Fruit fly (Drosophila melanogaster) whole organism, embryonic: Measurements from ENCODE around the gene CG13484.

Experiments
- Aef1 ChIP-seq: fragments of 200-800 bp; sonication (Bioruptor generic); IDR thresholded peaks from 3 replicates; pipeline ENCODE4 v1.3.6; 2022; ENCODE audit warnings: missing biosample characterization, missing genetic modification characterization
- Blimp-1 ChIP-seq: fragments of 200-800 bp; sonication (Bioruptor generic); optimal IDR thresholded peaks from 3 replicates; lab custom pipeline; 2018; ENCODE audit warnings: missing biosample characterization, missing genetic modification characterization, mild to moderate bottlenecking, moderate library complexity, missing genetic modification reagents
- CG11696 ChIP-seq: fragments of 200-800 bp; sonication (Bioruptor generic); IDR thresholded peaks from 2 replicates; pipeline ENCODE4 v1.3.6; 2022; ENCODE audit warnings: missing biosample characterization, missing genetic modification characterization
- CG18262 ChIP-seq: fragments of 200-800 bp; optimal IDR thresholded peaks from 3 replicates; lab custom pipeline; 2019; ENCODE audit warnings: missing biosample characterization, mild to moderate bottlenecking, missing genetic modification characterization, moderate library complexity
- CG2120 ChIP-seq: fragments of 200-800 bp; sonication (Bioruptor generic); optimal IDR thresholded peaks from 3 replicates; lab custom pipeline; 2016; ENCODE audit warnings: missing biosample characterization, missing genetic modification characterization
- CG2678 ChIP-seq: fragments of 200-800 bp; sonication (Bioruptor generic); optimal IDR thresholded peaks from 3 replicates; lab custom pipeline; 2019; ENCODE audit warnings: missing biosample characterization, mild to moderate bottlenecking, missing genetic modification characterization, moderate library complexity
- CG31224 ChIP-seq: fragments of 200-800 bp; sonication (Bioruptor generic); IDR thresholded peaks from 2 replicates; pipeline ENCODE4 v1.3.6; 2022; ENCODE audit warnings: missing biosample characterization, missing genetic modification characterization
- CG31441 ChIP-seq: fragments of 200-800 bp; sonication (Bioruptor generic); IDR thresholded peaks from 2 replicates; pipeline ENCODE4 v1.3.6; 2022; ENCODE audit warnings: missing biosample characterization, missing genetic modification characterization
- CG8290 ChIP-seq, 3 experiments: fragments of 200-800 bp; sonication (Bioruptor generic); optimal IDR thresholded peaks; 2 replicates each; lab custom pipeline; 2016 to 2019; ENCODE audit warnings: missing biosample characterization in 3 of 3, missing genetic modification characterization in 3 of 3, mild to moderate bottlenecking in 2 of 3, moderate library complexity in 1 of 3
- CG8924 ChIP-seq: fragments of 200-800 bp; optimal IDR thresholded peaks from 3 replicates; lab custom pipeline; 2019; ENCODE audit warnings: missing biosample characterization, mild to moderate bottlenecking, missing genetic modification characterization, moderate library complexity
- CHES-1-like ChIP-seq: fragments of 200-800 bp; sonication (Bioruptor generic); optimal IDR thresholded peaks from 2 replicates; lab custom pipeline; 2016; ENCODE audit warnings: missing biosample characterization, missing genetic modification characterization
- D19A ChIP-seq: fragments of 200-800 bp; optimal IDR thresholded peaks from 3 replicates; lab custom pipeline; 2019; ENCODE audit warnings: missing biosample characterization, mild to moderate bottlenecking, missing genetic modification characterization, moderate library complexity
- Dip2 ChIP-seq: fragments of 200-800 bp; sonication (Bioruptor generic); IDR thresholded peaks from 2 replicates; pipeline ENCODE4 v1.3.6; 2022; ENCODE audit warnings: missing biosample characterization, missing genetic modification characterization
- Dip3 ChIP-seq: fragments of 200-800 bp; sonication (Bioruptor generic); optimal IDR thresholded peaks from 3 replicates; lab custom pipeline; 2016; ENCODE audit warnings: missing biosample characterization, missing genetic modification characterization
- Dp ChIP-seq: fragments of 200-800 bp; sonication (Bioruptor generic); optimal IDR thresholded peaks from 2 replicates; lab custom pipeline; 2018; ENCODE audit warnings: missing biosample characterization, mild to moderate bottlenecking, missing genetic modification characterization, moderate library complexity
- Elba2 ChIP-seq: fragments of 200-800 bp; sonication (Bioruptor generic); optimal IDR thresholded peaks from 3 replicates; lab custom pipeline; 2016; ENCODE audit warnings: missing biosample characterization, missing genetic modification characterization
- Med ChIP-seq: fragments of 200-800 bp; sonication (Bioruptor generic); peaks from one replicate; lab custom pipeline; 2016; ENCODE audit warnings: missing biosample characterization, missing genetic modification characterization, mild to moderate bottlenecking, inconsistent platforms, moderate library complexity
- Rfx ChIP-seq: fragments of 200-800 bp; sonication (Bioruptor generic); IDR thresholded peaks from 2 replicates; pipeline ENCODE4 v1.3.6; 2022; ENCODE audit warnings: missing biosample characterization, missing genetic modification characterization
- Sox102F ChIP-seq: fragments of 200-800 bp; sonication (Bioruptor generic); optimal IDR thresholded peaks from 2 replicates; lab custom pipeline; 2018; ENCODE audit warnings: missing biosample characterization, mild to moderate bottlenecking, missing genetic modification characterization, moderate library complexity
- Tbp ChIP-seq: fragments of >200 bp; optimal IDR thresholded peaks from 2 replicates; lab custom pipeline; 2018; ENCODE audit warnings: missing biosample characterization, missing genetic modification characterization
- Xrp1 ChIP-seq: fragments of 200-800 bp; sonication (Bioruptor generic); IDR thresholded peaks from 2 replicates; pipeline ENCODE4 v1.3.6; 2022; ENCODE audit warnings: missing biosample characterization, missing genetic modification characterization
- chinmo ChIP-seq: fragments of 200-800 bp; sonication (Bioruptor generic); IDR thresholded peaks from 4 replicates; pipeline ENCODE4 v1.3.6; 2022; ENCODE audit warnings: missing biosample characterization, missing genetic modification characterization; ENCODE audit not compliant: partially characterized antibody
- dpn ChIP-seq, 2 experiments: fragments of 200-800 bp; sonication (Bioruptor generic); optimal IDR thresholded peaks; 3 replicates each; lab custom pipeline; 2016; ENCODE audit warnings: missing biosample characterization in 2 of 2, missing genetic modification characterization in 2 of 2
- dysf ChIP-seq: fragments of 200-800 bp; sonication (Bioruptor generic); IDR thresholded peaks from 3 replicates; pipeline ENCODE4 v1.3.6; 2022; ENCODE audit warnings: missing biosample characterization, missing genetic modification characterization
- en ChIP-seq: fragments of 200-800 bp; sonication (Bioruptor generic); optimal IDR thresholded peaks from 2 replicates; lab custom pipeline; 2016; ENCODE audit warnings: missing biosample characterization, missing genetic modification characterization
- gt ChIP-seq: fragments of 200-800 bp; sonication (Bioruptor generic); IDR thresholded peaks from 2 replicates; pipeline ENCODE4 v1.3.6; 2022; ENCODE audit warnings: missing biosample characterization, missing genetic modification characterization
- lab ChIP-seq: fragments of 200-800 bp; sonication (Bioruptor generic); optimal IDR thresholded peaks from 3 replicates; lab custom pipeline; 2017; ENCODE audit warnings: missing biosample characterization, missing genetic modification characterization, mild to moderate bottlenecking, moderate library complexity, missing genetic modification reagents
- nau ChIP-seq: fragments of 200-800 bp; sonication (Bioruptor generic); optimal IDR thresholded peaks from 3 replicates; lab custom pipeline; 2017; ENCODE audit warnings: missing biosample characterization, mild to moderate bottlenecking, missing genetic modification characterization, missing genetic modification reagents
- nom ChIP-seq: fragments of 200-800 bp; sonication (Bioruptor generic); optimal IDR thresholded peaks from 2 replicates; lab custom pipeline; 2017; ENCODE audit warnings: missing biosample characterization, missing genetic modification characterization, mild to moderate bottlenecking, moderate library complexity, missing genetic modification reagents
- oc ChIP-seq: fragments of 200-800 bp; sonication (Bioruptor generic); optimal IDR thresholded peaks from 2 replicates; lab custom pipeline; 2018; ENCODE audit warnings: missing biosample characterization, mild to moderate bottlenecking, missing genetic modification characterization, moderate library complexity
- onecut ChIP-seq: fragments of 200-800 bp; sonication (Bioruptor generic); IDR thresholded peaks from 2 replicates; pipeline ENCODE4 v1.3.6; 2022; ENCODE audit warnings: missing biosample characterization, missing genetic modification characterization
- pho ChIP-seq: fragments of 200-800 bp; sonication (Bioruptor generic); optimal IDR thresholded peaks from 2 replicates; lab custom pipeline; 2016; ENCODE audit warnings: missing biosample characterization, missing genetic modification characterization
- pnt ChIP-seq: fragments of 200-800 bp; sonication (Bioruptor generic); optimal IDR thresholded peaks from 3 replicates; lab custom pipeline; 2016; ENCODE audit warnings: missing biosample characterization, missing genetic modification characterization
- repo ChIP-seq: fragments of 200-800 bp; sonication (Bioruptor generic); optimal IDR thresholded peaks from 2 replicates; lab custom pipeline; 2016; ENCODE audit warnings: missing biosample characterization, missing genetic modification characterization
- rib ChIP-seq: fragments of 200-800 bp; sonication (Bioruptor generic); IDR thresholded peaks from 2 replicates; pipeline ENCODE4 v1.3.6; 2022; ENCODE audit warnings: missing biosample characterization, missing genetic modification characterization
- ro ChIP-seq: fragments of 200-800 bp; sonication (Bioruptor generic); IDR thresholded peaks from 2 replicates; pipeline ENCODE4 v1.3.6; 2022; ENCODE audit warnings: missing biosample characterization, missing genetic modification characterization
- sd ChIP-seq: fragments of 200-800 bp; sonication (Bioruptor generic); optimal IDR thresholded peaks from 3 replicates; lab custom pipeline; 2018; ENCODE audit warnings: missing biosample characterization, mild to moderate bottlenecking, missing genetic modification characterization, moderate library complexity
- sens ChIP-seq: fragments of 200-800 bp; sonication (Bioruptor generic); peaks from one replicate; lab custom pipeline; 2016; ENCODE audit warnings: missing biosample characterization, missing genetic modification characterization
- slbo ChIP-seq: fragments of 200-800 bp; sonication (Bioruptor generic); IDR thresholded peaks from 2 replicates; pipeline ENCODE4 v1.3.6; 2022; ENCODE audit warnings: missing biosample characterization, missing genetic modification characterization
- sna ChIP-seq: fragments of 200-800 bp; sonication (Bioruptor generic); IDR thresholded peaks from 2 replicates; pipeline ENCODE4 v1.3.6; 2022; ENCODE audit warnings: missing biosample characterization, missing genetic modification characterization; ENCODE audit not compliant: partially characterized antibody
- trem ChIP-seq: fragments of 200-800 bp; optimal IDR thresholded peaks from 3 replicates; lab custom pipeline; 2019; ENCODE audit warnings: missing biosample characterization, mild to moderate bottlenecking, missing genetic modification characterization, moderate library complexity
- vnd ChIP-seq: fragments of 200-800 bp; sonication (Bioruptor generic); IDR thresholded peaks from 3 replicates; pipeline ENCODE4 v1.3.6; 2022; ENCODE audit warnings: missing biosample characterization, missing genetic modification characterization; ENCODE audit not compliant: partially characterized antibody
- vvl ChIP-seq: fragments of 200-800 bp; sonication (Bioruptor generic); IDR thresholded peaks from 2 replicates; pipeline ENCODE4 v1.3.6; 2022; ENCODE audit warnings: missing biosample characterization, missing genetic modification characterization

The CG13484 gene

DNA sequence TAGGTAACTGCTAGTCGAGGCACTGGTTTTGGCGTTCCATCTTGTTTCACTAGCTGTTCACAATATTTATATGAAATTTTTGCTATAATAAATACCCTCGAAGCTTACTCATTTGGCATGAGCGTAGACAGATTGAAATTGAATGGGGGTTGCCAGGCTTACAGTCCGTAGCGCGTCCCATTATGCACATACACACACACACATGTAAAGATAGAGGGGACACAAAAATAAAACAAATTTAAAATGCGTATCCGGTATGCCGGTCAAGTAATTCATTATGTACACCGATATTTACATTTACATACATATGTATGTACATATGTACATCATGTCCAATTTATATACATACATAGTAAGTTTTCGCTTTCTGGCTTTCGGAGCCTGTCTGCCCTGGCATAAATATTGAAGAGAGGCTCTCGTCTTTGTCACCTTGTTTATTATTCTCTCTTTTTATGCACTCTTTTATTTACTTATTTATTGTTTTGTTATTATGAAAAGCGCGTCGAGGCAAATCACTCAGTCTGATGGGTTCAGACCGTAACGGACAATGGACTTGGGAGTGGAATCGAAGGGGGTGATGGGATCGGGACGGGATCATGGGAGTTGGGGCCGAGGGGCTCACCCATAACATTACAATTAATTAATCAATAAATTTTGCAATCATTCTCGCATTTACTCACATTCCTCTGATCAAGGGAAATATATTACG lies 6.5 kb upstream of the CG13484 start:
- peak; percentile 1 for TF ChIP-seq Dip3 (GFP tag; lab: Kevin White, UChicago)
- TF ChIP-seq pnt (GFP tag; lab: Kevin White, UChicago), result no peak
- no peak for TF ChIP-seq pho
- peak; percentile 16 for TF ChIP-seq CG2120
- peak; percentile 75 for TF ChIP-seq Med (GFP tag; lab: Kevin White, UChicago)
- no peak for TF ChIP-seq trem (tag; lab: Kevin White, UChicago)
- no peak for TF ChIP-seq CG31441 (GFP tag; lab: Robert Waterston, UW)
- TF ChIP-seq ro (GFP tag; lab: Robert Waterston, UW), result no peak
- TF ChIP-seq CG11696 (GFP tag; lab: Robert Waterston, UW), result no peak
- TF ChIP-seq onecut (GFP tag; lab: Robert Waterston, UW), result no peak
- TF ChIP-seq CHES-1-like (GFP tag; lab: Kevin White, UChicago), result no peak
- 0 out of 4 replicates have a peak, but pooled peaks have one; percentile 18 for TF ChIP-seq chinmo (GFP tag; lab: Robert Waterston, UW)
- TF ChIP-seq Xrp1 (GFP tag; lab: Robert Waterston, UW), result 0 out of 2 replicates have a peak, but pooled peaks have one; percentile 8
- no peak for TF ChIP-seq nau (GFP tag; lab: Kevin White, UChicago)
- TF ChIP-seq CG2678 (tag; lab: Kevin White, UChicago), result peak; percentile 6
- no peak for TF ChIP-seq vnd (GFP tag; lab: Robert Waterston, UW)
- no peak for TF ChIP-seq CG8924 (tag; lab: Kevin White, UChicago)
- no peak for TF ChIP-seq Aef1 (GFP tag; lab: Robert Waterston, UW)
- TF ChIP-seq rib (GFP tag; lab: Robert Waterston, UW), result no peak
- peak; percentile 80 for TF ChIP-seq nom (GFP tag; lab: Kevin White, UChicago)
- no peak for TF ChIP-seq dpn (GFP tag; optimal IDR thresholded peaks at IDR 0.05; lab: Kevin White, UChicago)
- no peak for TF ChIP-seq D19A (tag; lab: Kevin White, UChicago)
- TF ChIP-seq Elba2 (GFP tag; lab: Kevin White, UChicago), result no peak
- peak; percentile 16 for TF ChIP-seq Blimp-1
- no peak for TF ChIP-seq gt (GFP tag; lab: Robert Waterston, UW)
- no peak for TF ChIP-seq en (GFP tag; lab: Kevin White, UChicago)
- no peak for TF ChIP-seq CG8290 (GFP tag; optimal IDR thresholded peaks at IDR 0.05; lab: Kevin White, UChicago)
- peak in 1 of 2 experiments; percentile 7 for TF ChIP-seq CG8290 (tag; optimal IDR thresholded peaks at IDR 0.05; lab: Kevin White, UChicago)
- no peak for TF ChIP-seq Dip2
- TF ChIP-seq lab (GFP tag; lab: Kevin White, UChicago), result peak; percentile 10
- no peak for TF ChIP-seq dysf (GFP tag; lab: Robert Waterston, UW)
- no peak for TF ChIP-seq CG31224
- no peak for TF ChIP-seq CG18262 (tag; lab: Kevin White, UChicago)
- TF ChIP-seq sna (GFP tag; lab: Robert Waterston, UW), result no peak
- TF ChIP-seq Dp (GFP tag; lab: Kevin White, UChicago), result no peak
- TF ChIP-seq sens (GFP tag; lab: Kevin White, UChicago), result peak; percentile 64
- no peak for TF ChIP-seq repo (GFP tag; lab: Kevin White, UChicago)
- TF ChIP-seq Sox102F, result no peak
- TF ChIP-seq Rfx, result 0 out of 2 replicates have a peak, but pooled peaks have one; percentile 15
- 0 out of 2 replicates have a peak, but pooled peaks have one; percentile 15 for TF ChIP-seq slbo (GFP tag; lab: Robert Waterston, UW)
- peak; percentile 11 for TF ChIP-seq sd (tag; lab: Kevin White, UChicago)
- no peak for TF ChIP-seq Tbp
- peak; percentile 48; the same call in 1 of the 2 replicates for TF ChIP-seq vvl (GFP tag; lab: Robert Waterston, UW)
- TF ChIP-seq oc, result no peak
- TF ChIP-seq, all 482 proteins: peak for 15
